Worm (Caenorhabditis elegans) whole organism, L1 larva: ENCODE data around the gene F18C5.5.
A peak's percentile ranks its signal among the peaks of the same experiment; 100 is the strongest.

Source experiments
- C04F5.9 ChIP-seq: sonication (generic microtip); optimal IDR thresholded peaks from 2 replicates; lab custom pipeline; 2016; ENCODE audit warnings: missing genetic modification characterization, missing compliant biosample characterization
- C16A3.4 ChIP-seq: fragments of 150-350 bp; optimal IDR thresholded peaks from 2 replicates; lab custom pipeline; 2014; ENCODE audit warnings: missing biosample characterization, missing genetic modification characterization
- C34B4.2 ChIP-seq: sonication (generic microtip); optimal IDR thresholded peaks from 2 replicates; lab custom pipeline; 2017; ENCODE audit warnings: mild to moderate bottlenecking, missing genetic modification characterization, missing compliant biosample characterization
- aha-1 ChIP-seq: fragments of 150-350 bp; optimal IDR thresholded peaks from 2 replicates; lab custom pipeline; 2014; ENCODE audit warnings: missing biosample characterization, missing genetic modification characterization
- alr-1 ChIP-seq: fragments of 200-800 bp; sonication (Bioruptor generic); optimal IDR thresholded peaks from 2 replicates; lab custom pipeline; 2018; ENCODE audit warnings: borderline replicate concordance, mild to moderate bottlenecking, missing genetic modification characterization, missing compliant biosample characterization
- ama-1 ChIP-seq: fragments of 150-350 bp; optimal IDR thresholded peaks from 2 replicates; lab custom pipeline; 2014
- blmp-1 ChIP-seq: fragments of 150-350 bp; optimal IDR thresholded peaks from 2 replicates; lab custom pipeline; 2014; ENCODE audit warnings: missing biosample characterization, missing genetic modification characterization
- ceh-8 ChIP-seq: fragments of 200-800 bp; sonication (Bioruptor generic); optimal IDR thresholded peaks from 2 replicates; lab custom pipeline; 2018; ENCODE audit warnings: mild to moderate bottlenecking, missing genetic modification characterization, moderate library complexity, missing compliant biosample characterization
- ceh-82 ChIP-seq, 3 experiments: fragments of 150-350 bp in 1 of 3; sonication (generic microtip) in 2 of 3; optimal IDR thresholded peaks; 2 replicates each; lab custom pipeline; 2014 to 2017; ENCODE audit warnings: missing biosample characterization in 3 of 3, missing genetic modification characterization in 3 of 3
- ceh-88 ChIP-seq: fragments of 200-800 bp; sonication (Bioruptor generic); IDR thresholded peaks from 2 replicates; pipeline ENCODE4 v1.3.6; 2022; ENCODE audit warnings: missing genetic modification characterization, missing compliant biosample characterization
- ceh-90 ChIP-seq: sonication (generic microtip); optimal IDR thresholded peaks from 2 replicates; lab custom pipeline; 2016; ENCODE audit warnings: missing genetic modification characterization, missing compliant biosample characterization
- egl-13 ChIP-seq: sonication (generic microtip); optimal IDR thresholded peaks from 2 replicates; lab custom pipeline; 2016; ENCODE audit warnings: missing genotype, missing genetic modification reagents, missing genetic modification characterization, missing compliant biosample characterization
- elt-3 ChIP-seq, 6 experiments: fragments of 150-350 bp in 1 of 6; sonication (generic microtip); optimal IDR thresholded peaks; 2 replicates each; lab custom pipeline; 2017 to 2018; ENCODE audit warnings: missing biosample characterization in 6 of 6, missing genetic modification characterization in 6 of 6, inconsistent platforms in 1 of 6
- ets-5 ChIP-seq: fragments of 200-800 bp; sonication (Bioruptor generic); IDR thresholded peaks from 2 replicates; pipeline ENCODE4 v1.3.6; 2022; ENCODE audit warnings: missing genetic modification characterization, missing compliant biosample characterization
- fkh-8 ChIP-seq: sonication (generic microtip); optimal IDR thresholded peaks from 2 replicates; lab custom pipeline; 2016; ENCODE audit warnings: mild to moderate bottlenecking, missing genetic modification characterization, missing compliant biosample characterization
- fos-1 ChIP-seq: fragments of 150-350 bp; optimal IDR thresholded peaks from 2 replicates; lab custom pipeline; 2014; ENCODE audit warnings: missing biosample characterization, missing genetic modification characterization
- hlh-4 ChIP-seq: sonication (generic microtip); optimal IDR thresholded peaks from 2 replicates; lab custom pipeline; 2016; ENCODE audit warnings: mild to moderate bottlenecking, missing genetic modification characterization, missing compliant biosample characterization
- hpl-2 ChIP-seq: fragments of 150-350 bp; optimal IDR thresholded peaks from 2 replicates; lab custom pipeline; 2014; ENCODE audit warnings: missing biosample characterization, missing genetic modification reagents, missing genetic modification characterization
- irx-1 ChIP-seq: sonication (generic microtip); optimal IDR thresholded peaks from 2 replicates; lab custom pipeline; 2016; ENCODE audit warnings: missing genetic modification characterization, missing compliant biosample characterization
- lin-13 ChIP-seq: fragments of 150-350 bp; optimal IDR thresholded peaks from 2 replicates; lab custom pipeline; 2014; ENCODE audit warnings: missing biosample characterization, missing genetic modification reagents, missing genetic modification characterization
- lin-15B ChIP-seq: fragments of 150-350 bp; sonication (generic microtip); optimal IDR thresholded peaks from 3 replicates; lab custom pipeline; 2014; ENCODE audit warnings: missing biosample characterization, missing genetic modification characterization
- lin-35 ChIP-seq, 2 experiments: fragments of 150-350 bp; optimal IDR thresholded peaks; 2 replicates each; lab custom pipeline; 2014; ENCODE audit warnings: missing biosample characterization in 2 of 2, missing genetic modification characterization in 2 of 2, missing genetic modification reagents in 2 of 2
- lin-39 ChIP-seq: fragments of 150-350 bp; optimal IDR thresholded peaks from 2 replicates; lab custom pipeline; 2014; ENCODE audit warnings: missing biosample characterization, missing genetic modification reagents, missing genetic modification characterization
- lir-3 ChIP-seq: sonication (generic microtip); optimal IDR thresholded peaks from 2 replicates; lab custom pipeline; 2016; ENCODE audit warnings: mild to moderate bottlenecking, missing genetic modification characterization, moderate library complexity, missing compliant biosample characterization; ENCODE audit not compliant: poor library complexity
- mab-9 ChIP-seq: fragments of 200-800 bp; sonication (Bioruptor generic); IDR thresholded peaks from 2 replicates; pipeline ENCODE4 v1.3.6; 2022; ENCODE audit warnings: missing genetic modification reagents, missing genetic modification characterization, missing compliant biosample characterization
- mdl-1 ChIP-seq, 2 experiments: fragments of 150-350 bp; optimal IDR thresholded peaks; 2 replicates each; lab custom pipeline; 2014 to 2017; ENCODE audit warnings: missing biosample characterization in 2 of 2, missing genetic modification characterization in 2 of 2, inconsistent platforms in 1 of 2
- mep-1 ChIP-seq: fragments of 150-350 bp; optimal IDR thresholded peaks from 2 replicates; lab custom pipeline; 2014; ENCODE audit warnings: missing biosample characterization, missing genetic modification characterization
- nhr-11 ChIP-seq: fragments of 150-350 bp; optimal IDR thresholded peaks from 2 replicates; lab custom pipeline; 2014; ENCODE audit warnings: missing biosample characterization, missing genetic modification characterization
- nhr-20 ChIP-seq: sonication (generic microtip); optimal IDR thresholded peaks from 2 replicates; lab custom pipeline; 2016; ENCODE audit warnings: mild to moderate bottlenecking, missing genetic modification characterization, missing compliant biosample characterization
- nhr-237 ChIP-seq: fragments of 150-350 bp; optimal IDR thresholded peaks from 2 replicates; lab custom pipeline; 2014; ENCODE audit warnings: missing biosample characterization, missing genetic modification characterization
- nhr-47 ChIP-seq: sonication (generic microtip); optimal IDR thresholded peaks from 2 replicates; lab custom pipeline; 2016; ENCODE audit warnings: mild to moderate bottlenecking, missing genetic modification characterization, moderate library complexity, missing compliant biosample characterization
- nhr-71 ChIP-seq: sonication (generic microtip); optimal IDR thresholded peaks from 2 replicates; lab custom pipeline; 2016; ENCODE audit warnings: mild to moderate bottlenecking, missing genetic modification characterization, moderate library complexity, missing compliant biosample characterization
- nhr-76 ChIP-seq: sonication (generic microtip); optimal IDR thresholded peaks from 2 replicates; lab custom pipeline; 2017; ENCODE audit warnings: missing biosample characterization, missing genetic modification characterization
- nhr-77 ChIP-seq: fragments of 150-350 bp; optimal IDR thresholded peaks from 2 replicates; lab custom pipeline; 2014; ENCODE audit warnings: missing biosample characterization, missing genetic modification characterization
- nhr-84 ChIP-seq: sonication (generic microtip); optimal IDR thresholded peaks from 2 replicates; lab custom pipeline; 2017; ENCODE audit warnings: missing biosample characterization, missing genetic modification characterization
- nhr-85 ChIP-seq: sonication (generic microtip); peaks from one replicate; lab custom pipeline; 2016; ENCODE audit warnings: missing genetic modification characterization, inconsistent platforms, missing compliant biosample characterization
- nhr-90 ChIP-seq: sonication (generic microtip); optimal IDR thresholded peaks from 2 replicates; lab custom pipeline; 2016; ENCODE audit warnings: mild to moderate bottlenecking, missing genetic modification characterization, missing compliant biosample characterization; ENCODE audit not compliant: poor library complexity
- pag-3 ChIP-seq: sonication (generic microtip); optimal IDR thresholded peaks from 2 replicates; lab custom pipeline; 2017; ENCODE audit warnings: missing genetic modification characterization, mild to moderate bottlenecking, missing compliant biosample characterization, antibody characterized with exemption, borderline replicate concordance; ENCODE audit not compliant: insufficient read depth
- pqm-1 ChIP-seq: sonication (generic microtip); optimal IDR thresholded peaks from 3 replicates; lab custom pipeline; 2017; ENCODE audit warnings: missing biosample characterization, missing genetic modification characterization
- rnt-1 ChIP-seq: sonication (generic microtip); optimal IDR thresholded peaks from 2 replicates; lab custom pipeline; 2016; ENCODE audit warnings: mild to moderate bottlenecking, missing genetic modification characterization, moderate library complexity, missing compliant biosample characterization
- skn-1 ChIP-seq: fragments of 150-350 bp; optimal IDR thresholded peaks from 2 replicates; lab custom pipeline; 2014; ENCODE audit warnings: missing biosample characterization, missing genetic modification characterization
- snpc-4 ChIP-seq: fragments of 150-350 bp; optimal IDR thresholded peaks from 2 replicates; lab custom pipeline; 2014; ENCODE audit warnings: missing biosample characterization, missing genetic modification characterization
- sox-4 ChIP-seq: sonication (generic microtip); optimal IDR thresholded peaks from 2 replicates; lab custom pipeline; 2016; ENCODE audit warnings: missing genetic modification characterization, missing compliant biosample characterization
- sptf-1 ChIP-seq: fragments of 150-350 bp; optimal IDR thresholded peaks from 2 replicates; lab custom pipeline; 2014; ENCODE audit warnings: missing biosample characterization, missing genetic modification characterization
- sup-37 ChIP-seq: fragments of 200-800 bp; sonication (Bioruptor generic); optimal IDR thresholded peaks from 2 replicates; lab custom pipeline; 2018; ENCODE audit warnings: mild to moderate bottlenecking, missing genetic modification characterization, missing compliant biosample characterization
- tbx-2 ChIP-seq: sonication (generic microtip); optimal IDR thresholded peaks from 2 replicates; lab custom pipeline; 2016; ENCODE audit warnings: missing genetic modification characterization, missing compliant biosample characterization
- tlp-1 ChIP-seq: fragments of 150-350 bp; optimal IDR thresholded peaks from 2 replicates; lab custom pipeline; 2014; ENCODE audit warnings: missing biosample characterization, missing genetic modification characterization
- unc-30 ChIP-seq: sonication (generic microtip); optimal IDR thresholded peaks from 2 replicates; lab custom pipeline; 2017; ENCODE audit warnings: missing biosample characterization, missing genetic modification characterization
- unc-62 ChIP-seq: fragments of 150-350 bp; optimal IDR thresholded peaks from 2 replicates; lab custom pipeline; 2014; ENCODE audit warnings: missing biosample characterization, missing genetic modification reagents, missing genetic modification characterization
- unc-86 ChIP-seq: sonication (generic microtip); optimal IDR thresholded peaks from 2 replicates; lab custom pipeline; 2016; ENCODE audit warnings: missing genetic modification characterization, missing compliant biosample characterization
- zag-1 ChIP-seq: fragments of 150-350 bp; optimal IDR thresholded peaks from 2 replicates; lab custom pipeline; 2014; ENCODE audit warnings: missing biosample characterization, missing genetic modification characterization
- zip-4 ChIP-seq: fragments of 200-800 bp; sonication (Bioruptor generic); optimal IDR thresholded peaks from 2 replicates; lab custom pipeline; 2018; ENCODE audit warnings: mild to moderate bottlenecking, missing genetic modification characterization, moderate library complexity, missing compliant biosample characterization
- ztf-11 ChIP-seq, 2 experiments: sonication (generic microtip); optimal IDR thresholded peaks; 2 replicates each; lab custom pipeline; 2016 to 2017; ENCODE audit warnings: missing genetic modification characterization in 2 of 2, missing biosample characterization in 1 of 2, missing compliant biosample characterization in 1 of 2
- ztf-4 ChIP-seq: fragments of 150-350 bp; optimal IDR thresholded peaks from 2 replicates; lab custom pipeline; 2014; ENCODE audit warnings: missing biosample characterization, missing genetic modification characterization

Gene F18C5.5

DNA sequence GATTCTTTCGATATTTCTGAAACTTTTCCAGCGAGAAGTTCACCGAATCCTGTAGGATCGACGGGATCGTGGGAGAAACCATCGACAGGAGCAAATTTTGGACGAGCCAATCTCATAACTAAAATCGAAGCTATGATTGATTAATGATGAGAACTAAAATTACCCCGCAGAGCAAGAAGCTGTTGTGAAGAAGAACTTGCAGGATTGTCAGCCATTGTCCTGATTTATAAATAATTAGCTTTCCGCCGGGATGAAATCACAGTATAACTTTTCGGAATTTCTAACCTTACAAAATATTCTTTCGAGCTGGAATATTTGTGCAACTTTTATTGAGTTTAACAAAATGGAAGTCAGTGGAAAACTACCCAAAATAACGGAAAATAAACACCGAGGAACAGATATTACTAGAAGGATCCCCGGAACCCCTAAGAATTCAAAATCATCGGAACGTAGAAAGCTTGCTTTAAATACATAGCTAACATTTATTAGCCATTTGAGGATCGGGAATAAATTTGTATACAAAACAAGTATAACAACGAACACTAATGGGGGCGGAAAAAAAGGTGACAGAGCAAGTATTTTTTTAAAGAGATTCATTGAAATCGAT lies 20.8 kb upstream of the F18C5.5 start, which contains the start of gene C56C10.7 (continued):
- TF ChIP-seq sox-4 (tag; lab: Kevin White, UChicago) (no peak), ets-5 (GFP tag; lab: Robert Waterston, UW) (no peak), lin-15B (no peak), ceh-82 (tag; optimal IDR thresholded peaks at IDR 0.05; lab: Kevin White, UChicago) (peak in 1 of 3 experiments; percentile 16), fos-1 (tag; lab: Kevin White, UChicago) (no peak), sptf-1 (tag; lab: Kevin White, UChicago) (no peak), nhr-11 (tag; lab: Kevin White, UChicago) (no peak), ztf-4 (tag; lab: Kevin White, UChicago) (no peak), C16A3.4 (tag; lab: Kevin White, UChicago) (no peak), ama-1 (lab: Kevin White, UChicago) (peak; percentile 62), skn-1 (tag; lab: Kevin White, UChicago) (no peak), unc-62 (GFP tag; lab: Kevin White, UChicago) (no peak), elt-3 (tag; optimal IDR thresholded peaks at IDR 0.05; lab: Kevin White, UChicago) (no peak), zip-4 (GFP tag; lab: Kevin White, UChicago) (no peak), ceh-8 (no peak), aha-1 (no peak), zag-1 (tag; lab: Kevin White, UChicago) (no peak), tlp-1 (tag; lab: Kevin White, UChicago) (no peak), unc-86 (no peak), lin-13 (no peak), hpl-2 (GFP tag; lab: Kevin White, UChicago) (no peak), mep-1 (tag; lab: Kevin White, UChicago) (no peak), egl-13 (tag; lab: Kevin White, UChicago) (no peak), pqm-1 (tag; lab: Kevin White, UChicago) (no peak), alr-1 (tag; lab: Kevin White, UChicago) (no peak), nhr-90 (tag; lab: Kevin White, UChicago) (peak; percentile 39), fkh-8 (tag; lab: Kevin White, UChicago) (no peak), C04F5.9 (tag; lab: Kevin White, UChicago) (no peak), nhr-20 (tag; lab: Kevin White, UChicago) (peak; percentile 1), lir-3 (tag; lab: Kevin White, UChicago) (no peak), irx-1 (no peak), nhr-71 (tag; lab: Kevin White, UChicago) (peak; percentile 11), nhr-84 (tag; lab: Kevin White, UChicago) (no peak), nhr-77 (no peak), pag-3 (tag; lab: Kevin White, UChicago) (no peak), mdl-1 (tag; optimal IDR thresholded peaks at IDR 0.05; lab: Kevin White, UChicago) (no peak), mab-9 (GFP tag; lab: Robert Waterston, UW) (no peak), ceh-90 (tag; lab: Kevin White, UChicago) (no peak), unc-30 (no peak), lin-35 (GFP tag; optimal IDR thresholded peaks at IDR 0.05; lab: Kevin White, UChicago) (no peak), ceh-88 (GFP tag; lab: Robert Waterston, UW) (no peak), C34B4.2 (tag; lab: Kevin White, UChicago) (no peak), nhr-76 (tag; lab: Kevin White, UChicago) (no peak), rnt-1 (tag; lab: Kevin White, UChicago) (no peak), hlh-4 (tag; lab: Kevin White, UChicago) (no peak), ztf-11 (tag; optimal IDR thresholded peaks at IDR 0.05; lab: Kevin White, UChicago) (peak in 1 of 2 experiments; percentile 3), nhr-237 (tag; lab: Kevin White, UChicago) (no peak), snpc-4 (tag; lab: Kevin White, UChicago) (no peak), nhr-85 (tag; lab: Kevin White, UChicago) (peak; percentile 24), lin-39 (tag; lab: Kevin White, UChicago) (no peak), sup-37 (GFP tag; lab: Kevin White, UChicago) (no peak), tbx-2 (no peak), nhr-47 (tag; lab: Kevin White, UChicago) (no peak), blmp-1 (tag; lab: Kevin White, UChicago) (no peak)
